Fruit fly (Drosophila melanogaster) whole organism, pupa: ENCODE measurements around the gene Tsp3A.

Source experiments
- CG10348 ChIP-seq: fragments of 200-800 bp; sonication (Bioruptor generic); IDR thresholded peaks from 2 replicates; pipeline ENCODE4 v1.3.6; 2022; ENCODE audit warnings: missing biosample characterization, missing genetic modification characterization
- CG12605 ChIP-seq: fragments of 200-800 bp; sonication (Bioruptor generic); IDR thresholded peaks from 2 replicates; pipeline ENCODE4 v1.3.6; 2022; ENCODE audit warnings: missing biosample characterization, missing genetic modification characterization
- CG13204 ChIP-seq: fragments of 200-800 bp; sonication (Bioruptor generic); optimal IDR thresholded peaks from 2 replicates; lab custom pipeline; 2018; ENCODE audit warnings: missing biosample characterization, mild to moderate bottlenecking, missing genetic modification characterization, moderate library complexity
- CG14655 ChIP-seq: fragments of 200-800 bp; sonication (Bioruptor generic); optimal IDR thresholded peaks from 3 replicates; lab custom pipeline; 2017; ENCODE audit warnings: mild to moderate bottlenecking, missing biosample characterization, missing genetic modification reagents, missing genetic modification characterization
- CG15710 ChIP-seq: fragments of 200-800 bp; sonication (Bioruptor generic); optimal IDR thresholded peaks from 2 replicates; lab custom pipeline; 2018; ENCODE audit warnings: missing biosample characterization, mild to moderate bottlenecking, missing genetic modification characterization, moderate library complexity
- CG17806 ChIP-seq: fragments of 200-800 bp; sonication (Bioruptor generic); optimal IDR thresholded peaks from 2 replicates; lab custom pipeline; 2018; ENCODE audit warnings: missing biosample characterization, mild to moderate bottlenecking, missing genetic modification characterization, moderate library complexity
- CG32121 ChIP-seq: fragments of 200-800 bp; sonication (Bioruptor generic); IDR thresholded peaks from 2 replicates; pipeline ENCODE4 v1.3.6; 2022; ENCODE audit warnings: missing biosample characterization, missing genetic modification characterization
- CG34367 ChIP-seq: fragments of 200-800 bp; sonication (Bioruptor generic); optimal IDR thresholded peaks from 2 replicates; lab custom pipeline; 2018; ENCODE audit warnings: missing biosample characterization, mild to moderate bottlenecking, missing genetic modification characterization
- CG4496 ChIP-seq: fragments of 200-800 bp; sonication (Bioruptor generic); IDR thresholded peaks from 3 replicates; pipeline ENCODE4 v1.3.6; 2022; ENCODE audit warnings: missing biosample characterization, missing genetic modification characterization
- CG8159 ChIP-seq: fragments of 200-800 bp; sonication (Bioruptor generic); optimal IDR thresholded peaks from 3 replicates; lab custom pipeline; 2018; ENCODE audit warnings: missing biosample characterization, mild to moderate bottlenecking, missing genetic modification characterization, moderate library complexity
- CG8301 ChIP-seq: fragments of 200-800 bp; sonication (Bioruptor generic); optimal IDR thresholded peaks from 2 replicates; lab custom pipeline; 2018; ENCODE audit warnings: missing biosample characterization, mild to moderate bottlenecking, missing genetic modification characterization
- CG9948 ChIP-seq: fragments of 200-800 bp; sonication (Bioruptor generic); optimal IDR thresholded peaks from 2 replicates; lab custom pipeline; 2018; ENCODE audit warnings: missing biosample characterization, mild to moderate bottlenecking, missing genetic modification characterization, moderate library complexity
- D1 ChIP-seq: fragments of 200-800 bp; sonication (Bioruptor generic); optimal IDR thresholded peaks from 2 replicates; lab custom pipeline; 2018; ENCODE audit warnings: missing biosample characterization, mild to moderate bottlenecking, missing genetic modification characterization, moderate library complexity
- EcR ChIP-seq: fragments of 200-800 bp; sonication (Bioruptor generic); optimal IDR thresholded peaks from 3 replicates; lab custom pipeline; 2019; ENCODE audit warnings: missing biosample characterization, missing genetic modification characterization, mild to moderate bottlenecking, moderate library complexity, missing genetic modification reagents
- Ets98B ChIP-seq: fragments of 200-800 bp; sonication (Bioruptor generic); IDR thresholded peaks from 2 replicates; pipeline ENCODE4 v1.3.6; 2022; ENCODE audit warnings: missing biosample characterization, missing genetic modification characterization
- Pif1A ChIP-seq: fragments of 200-800 bp; sonication (Bioruptor generic); optimal IDR thresholded peaks from 3 replicates; lab custom pipeline; 2016; ENCODE audit warnings: missing biosample characterization, missing genetic modification characterization
- Pif1B ChIP-seq: fragments of 200-800 bp; sonication (Bioruptor generic); optimal IDR thresholded peaks from 3 replicates; lab custom pipeline; 2016; ENCODE audit warnings: missing biosample characterization, missing genetic modification characterization
- Snoo ChIP-seq: fragments of 200-800 bp; sonication (Bioruptor generic); optimal IDR thresholded peaks from 3 replicates; lab custom pipeline; 2017; ENCODE audit warnings: missing biosample characterization, mild to moderate bottlenecking, missing genetic modification characterization, inconsistent platforms
- fd96Ca ChIP-seq: fragments of 200-800 bp; sonication (Bioruptor generic); IDR thresholded peaks from 3 replicates; pipeline ENCODE4 v1.3.6; 2022; ENCODE audit warnings: missing biosample characterization, missing genetic modification characterization
- gl ChIP-seq: fragments of 200-800 bp; sonication (Bioruptor generic); optimal IDR thresholded peaks from 2 replicates; lab custom pipeline; 2018; ENCODE audit warnings: missing biosample characterization, mild to moderate bottlenecking, missing genetic modification characterization
- rn ChIP-seq: fragments of 200-800 bp; sonication (Bioruptor generic); IDR thresholded peaks from 2 replicates; pipeline ENCODE4 v1.3.6; 2022; ENCODE audit warnings: missing biosample characterization, missing genetic modification characterization

Gene Tsp3A

dm6 chrX:2658258-2658853, 38.8 kb upstream of the Tsp3A start:
- no peak for TF ChIP-seq CG32121 (GFP tag; lab: Robert Waterston, UW)
- TF ChIP-seq CG4496 = 0 out of 3 replicates have a peak, but pooled peaks have one; percentile 8
- no peak for TF ChIP-seq CG10348 (GFP tag; lab: Robert Waterston, UW)
- TF ChIP-seq CG14655 (GFP tag; lab: Kevin White, UChicago) = peak; percentile 16
- TF ChIP-seq fd96Ca = peak; percentile 30; the same call in 1 of the 3 replicates
- no peak for TF ChIP-seq Pif1A
- TF ChIP-seq CG12605 = peak; percentile 54; the same call in 1 of the 2 replicates
- TF ChIP-seq Pif1B (GFP tag; lab: Kevin White, UChicago) = peak; percentile 8
- TF ChIP-seq Ets98B (GFP tag; lab: Robert Waterston, UW) = peak; percentile 15; the same call in 1 of the 2 replicates
- peak; percentile 0 for TF ChIP-seq CG34367 (tag; lab: Kevin White, UChicago)
- peak; percentile 12 for TF ChIP-seq CG8301 (tag; lab: Kevin White, UChicago)
- no peak for TF ChIP-seq Snoo (tag; lab: Kevin White, UChicago)
- TF ChIP-seq D1 (tag; lab: Kevin White, UChicago) = no peak
- TF ChIP-seq CG13204 (GFP tag; lab: Kevin White, UChicago) = peak; percentile 28
- no peak for TF ChIP-seq CG8159 (tag; lab: Kevin White, UChicago)
- no peak for TF ChIP-seq CG15710 (tag; lab: Kevin White, UChicago)
- no peak for TF ChIP-seq CG9948 (tag; lab: Kevin White, UChicago)
- TF ChIP-seq EcR = peak; percentile 65
- peak; percentile 6 for TF ChIP-seq gl (tag; lab: Kevin White, UChicago)
- TF ChIP-seq, all 21 proteins: peak for 11

DNA sequence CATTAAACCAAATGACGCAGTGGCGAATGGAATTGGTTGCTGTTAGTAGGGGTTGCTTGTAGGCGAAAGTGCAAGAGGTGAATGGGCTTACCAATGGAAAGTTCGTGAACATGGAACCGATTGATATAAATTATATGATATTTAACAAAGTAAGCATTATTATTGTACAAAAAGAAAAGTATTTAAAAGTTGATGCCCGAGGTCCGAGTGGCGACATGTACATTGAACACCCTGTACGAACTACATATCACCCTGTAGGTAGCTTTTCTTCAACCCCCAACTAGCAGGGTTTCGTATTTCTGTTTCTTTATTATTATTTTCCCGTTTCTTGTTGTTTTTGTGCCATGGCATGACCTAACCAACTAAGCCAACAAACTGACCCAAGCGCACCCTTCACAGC, 37.7 kb upstream of the Tsp3A start:
- no peak for TF ChIP-seq D1 (tag; lab: Kevin White, UChicago)
- TF ChIP-seq CG15710 (tag; lab: Kevin White, UChicago) = no peak
- no peak for TF ChIP-seq EcR
- TF ChIP-seq CG10348 (GFP tag; lab: Robert Waterston, UW) = no peak
- no peak for TF ChIP-seq CG32121 (GFP tag; lab: Robert Waterston, UW)
- TF ChIP-seq CG14655 (GFP tag; lab: Kevin White, UChicago) = no peak

DNA sequence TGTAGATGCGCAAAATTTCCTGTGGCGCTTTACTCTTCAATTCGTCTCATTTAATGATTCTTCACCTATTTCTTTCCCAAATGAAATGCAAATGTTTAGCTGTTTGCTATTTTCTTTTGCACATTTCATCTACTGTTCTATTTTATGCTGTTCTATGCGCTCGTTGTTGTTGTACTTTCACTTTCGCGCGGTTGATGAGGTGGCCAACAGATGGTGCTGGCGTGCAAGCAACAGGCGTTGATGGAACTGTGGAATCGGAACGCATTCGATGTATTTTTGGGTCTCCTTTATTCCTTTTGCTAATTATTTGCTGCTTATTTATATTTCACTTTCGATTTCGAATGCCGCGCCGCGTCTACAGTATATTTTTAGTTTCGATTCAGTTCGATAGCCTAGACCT, 36.5 kb upstream of the Tsp3A start:
- no peak for TF ChIP-seq CG13204 (GFP tag; lab: Kevin White, UChicago)

DNA sequence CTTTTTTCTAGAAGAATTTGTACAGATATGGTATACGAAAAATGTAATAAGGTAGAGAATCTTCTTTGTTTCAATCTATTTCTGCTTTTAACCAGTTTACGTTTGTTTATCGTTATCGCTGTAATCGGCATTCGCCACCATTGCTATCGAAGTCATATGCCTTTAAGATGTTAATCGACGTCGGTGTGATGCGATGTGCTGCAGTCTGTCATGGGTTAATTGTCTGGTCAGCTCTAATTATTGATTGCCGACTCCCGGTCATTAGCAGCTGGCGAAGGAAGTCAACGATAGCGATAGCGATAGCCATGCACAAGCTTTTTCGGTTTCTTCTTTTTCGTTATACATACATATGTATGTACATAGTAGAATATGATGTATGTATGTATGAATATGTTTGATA, 35.9 kb upstream of the Tsp3A start:
- TF ChIP-seq CG9948 (tag; lab: Kevin White, UChicago) (no peak), Snoo (tag; lab: Kevin White, UChicago) (no peak), CG32121 (GFP tag; lab: Robert Waterston, UW) (no peak), EcR (no peak)

dm6 chrX:2653533-2654296, 34.2 kb upstream of the Tsp3A start:
- TF ChIP-seq fd96Ca (no peak), Pif1A (no peak), Snoo (tag; lab: Kevin White, UChicago) (no peak), CG4496 (no peak), CG10348 (GFP tag; lab: Robert Waterston, UW) (no peak), CG17806 (no peak), EcR (no peak), CG32121 (GFP tag; lab: Robert Waterston, UW) (no peak), CG14655 (GFP tag; lab: Kevin White, UChicago) (no peak)

DNA sequence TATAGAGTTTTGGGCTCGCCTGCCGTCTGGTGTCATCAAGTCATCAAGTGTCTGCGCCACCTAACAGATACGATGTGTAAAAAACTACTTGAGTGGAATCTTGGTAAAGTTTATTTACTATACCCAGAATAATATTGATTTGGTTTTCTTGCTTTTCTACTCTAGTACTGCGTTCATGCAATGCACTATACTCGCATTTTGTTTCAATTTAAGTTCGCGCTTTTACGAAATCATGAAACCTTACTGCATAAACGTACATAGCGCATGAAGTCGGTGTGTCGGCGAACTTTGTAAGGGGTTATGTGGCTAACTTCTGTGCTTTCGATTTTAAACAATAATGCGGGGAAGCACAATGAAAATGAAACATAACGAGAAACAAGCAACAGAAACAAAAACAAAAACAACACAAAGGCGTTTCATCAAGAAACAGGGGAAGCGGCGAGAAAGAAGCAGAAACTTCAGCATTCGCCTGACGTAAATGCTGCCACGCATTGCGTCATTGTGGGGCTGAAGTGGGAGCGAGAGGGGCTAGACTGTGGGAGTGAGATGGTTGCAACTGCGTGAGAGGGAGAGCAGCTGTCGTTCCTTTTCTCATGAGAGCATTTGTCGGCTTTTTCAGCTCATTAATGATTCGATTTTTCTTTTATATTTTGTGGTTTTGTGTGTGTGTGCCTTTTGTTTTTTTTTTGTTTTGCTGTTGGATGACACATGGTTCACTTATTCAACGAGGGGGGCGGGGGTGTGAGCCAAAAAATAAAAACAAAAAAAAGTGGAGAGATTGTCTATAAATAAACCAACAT, 32.8 kb upstream of the Tsp3A start:
- TF ChIP-seq Pif1A = no peak
- no peak for TF ChIP-seq CG14655 (GFP tag; lab: Kevin White, UChicago)
- peak; percentile 67 for TF ChIP-seq Ets98B (GFP tag; lab: Robert Waterston, UW)
- peak; percentile 80 for TF ChIP-seq CG32121 (GFP tag; lab: Robert Waterston, UW)
- TF ChIP-seq CG12605 = peak; percentile 67
- TF ChIP-seq fd96Ca = peak; percentile 75
- peak; percentile 65; the same call in 1 of the 2 replicates for TF ChIP-seq rn
- no peak for TF ChIP-seq CG8301 (tag; lab: Kevin White, UChicago)
- no peak for TF ChIP-seq D1 (tag; lab: Kevin White, UChicago)
- no peak for TF ChIP-seq CG8159 (tag; lab: Kevin White, UChicago)
- no peak for TF ChIP-seq CG9948 (tag; lab: Kevin White, UChicago)
- no peak for TF ChIP-seq Pif1B (GFP tag; lab: Kevin White, UChicago)
- TF ChIP-seq CG10348 (GFP tag; lab: Robert Waterston, UW) = no peak
- no peak for TF ChIP-seq CG17806
- TF ChIP-seq gl (tag; lab: Kevin White, UChicago) = no peak
- peak; percentile 71; the same call in 2 of the 3 replicates for TF ChIP-seq CG4496
- no peak for TF ChIP-seq Snoo (tag; lab: Kevin White, UChicago)
- peak; percentile 32 for TF ChIP-seq CG13204 (GFP tag; lab: Kevin White, UChicago)
- TF ChIP-seq CG15710 (tag; lab: Kevin White, UChicago) = no peak
- no peak for TF ChIP-seq CG34367 (tag; lab: Kevin White, UChicago)
- peak; percentile 76 for TF ChIP-seq EcR
